Fruit fly (Drosophila melanogaster) whole organism, embryonic: ENCODE results near the gene MED14.

Experiments
- Bdp1 ChIP-seq: fragments of 200-800 bp; sonication (Bioruptor generic); optimal IDR thresholded peaks from 3 replicates; lab custom pipeline; 2016; ENCODE audit warnings: missing biosample characterization, missing genetic modification characterization
- CG11723 ChIP-seq: fragments of 200-800 bp; sonication (Bioruptor generic); optimal IDR thresholded peaks from 2 replicates; lab custom pipeline; 2017; ENCODE audit warnings: missing biosample characterization, mild to moderate bottlenecking, missing genetic modification characterization
- CG13287 ChIP-seq: fragments of 200-800 bp; sonication (Bioruptor generic); IDR thresholded peaks from 2 replicates; pipeline ENCODE4 v1.3.6; 2022; ENCODE audit warnings: missing biosample characterization, missing genetic modification characterization; ENCODE audit not compliant: partially characterized antibody
- CG14710 ChIP-seq: fragments of 200-800 bp; sonication (Bioruptor generic); optimal IDR thresholded peaks from 3 replicates; lab custom pipeline; 2019; ENCODE audit warnings: missing biosample characterization, mild to moderate bottlenecking, missing genetic modification characterization, moderate library complexity
- CG14965 ChIP-seq: fragments of 200-800 bp; sonication (Bioruptor generic); optimal IDR thresholded peaks from 2 replicates; lab custom pipeline; 2016; ENCODE audit warnings: missing biosample characterization, missing genetic modification characterization, borderline replicate concordance
- CG17186 ChIP-seq: fragments of 200-800 bp; sonication (Bioruptor generic); optimal IDR thresholded peaks from 3 replicates; lab custom pipeline; 2017; ENCODE audit warnings: missing biosample characterization, missing genetic modification reagents, missing genetic modification characterization
- CG31224 ChIP-seq: fragments of 200-800 bp; sonication (Bioruptor generic); IDR thresholded peaks from 2 replicates; pipeline ENCODE4 v1.3.6; 2022; ENCODE audit warnings: missing biosample characterization, missing genetic modification characterization
- CG42726 ChIP-seq: fragments of 200-800 bp; sonication (Bioruptor generic); IDR thresholded peaks from 2 replicates; pipeline ENCODE4 v1.3.6; 2022; ENCODE audit warnings: missing biosample characterization, missing genetic modification characterization; ENCODE audit not compliant: partially characterized antibody
- CG4282 ChIP-seq: fragments of 200-800 bp; sonication (Bioruptor generic); optimal IDR thresholded peaks from 2 replicates; lab custom pipeline; 2016; ENCODE audit warnings: missing biosample characterization, missing genetic modification characterization
- CG4617 ChIP-seq: fragments of 200-800 bp; sonication (Bioruptor generic); optimal IDR thresholded peaks from 3 replicates; lab custom pipeline; 2016; ENCODE audit warnings: missing biosample characterization, missing genetic modification characterization, borderline replicate concordance
- CG7786 ChIP-seq: fragments of 200-800 bp; sonication (Bioruptor generic); optimal IDR thresholded peaks from 2 replicates; lab custom pipeline; 2016; ENCODE audit warnings: missing biosample characterization, missing genetic modification characterization
- CG7839 ChIP-seq: fragments of 200-800 bp; sonication (Bioruptor generic); optimal IDR thresholded peaks from 3 replicates; lab custom pipeline; 2018; ENCODE audit warnings: missing biosample characterization, mild to moderate bottlenecking, missing genetic modification characterization, moderate library complexity
- CG7963 ChIP-seq: fragments of 200-800 bp; sonication (Bioruptor generic); IDR thresholded peaks from 3 replicates; pipeline ENCODE4 v1.3.6; 2022; ENCODE audit warnings: missing biosample characterization, missing genetic modification characterization; ENCODE audit not compliant: partially characterized antibody
- CG8388 ChIP-seq: fragments of 200-800 bp; sonication (Bioruptor generic); optimal IDR thresholded peaks from 2 replicates; lab custom pipeline; 2019; ENCODE audit warnings: missing biosample characterization, mild to moderate bottlenecking, missing genetic modification characterization, moderate library complexity
- CG9817 ChIP-seq: fragments of 200-800 bp; sonication (Bioruptor generic); optimal IDR thresholded peaks from 2 replicates; lab custom pipeline; 2018; ENCODE audit warnings: missing biosample characterization, mild to moderate bottlenecking, missing genetic modification characterization, moderate library complexity
- Dad ChIP-seq: fragments of 200-800 bp; sonication (Bioruptor generic); optimal IDR thresholded peaks from 3 replicates; lab custom pipeline; 2016; ENCODE audit warnings: missing biosample characterization, missing genetic modification characterization
- HLH3B ChIP-seq: fragments of 200-800 bp; sonication (Bioruptor generic); IDR thresholded peaks from 2 replicates; pipeline ENCODE4 v1.3.6; 2022; ENCODE audit warnings: missing biosample characterization, missing genetic modification characterization
- HmgZ ChIP-seq: fragments of 200-800 bp; sonication (Bioruptor generic); optimal IDR thresholded peaks from 2 replicates; lab custom pipeline; 2018; ENCODE audit warnings: missing biosample characterization, mild to moderate bottlenecking, missing genetic modification characterization
- MBD-R2 ChIP-seq: fragments of 200-800 bp; sonication (Bioruptor generic); IDR thresholded peaks from 2 replicates; pipeline ENCODE4 v1.3.6; 2022; ENCODE audit warnings: missing biosample characterization, missing genetic modification characterization
- MESR4 ChIP-seq: fragments of 200-800 bp; sonication (Bioruptor generic); optimal IDR thresholded peaks from 2 replicates; lab custom pipeline; 2018; ENCODE audit warnings: missing biosample characterization, mild to moderate bottlenecking, missing genetic modification characterization, moderate library complexity
- NfI ChIP-seq: fragments of 200-800 bp; sonication (Bioruptor generic); optimal IDR thresholded peaks from 3 replicates; lab custom pipeline; 2018; ENCODE audit warnings: missing biosample characterization, mild to moderate bottlenecking, missing genetic modification characterization, moderate library complexity
- Oli ChIP-seq: fragments of 200-800 bp; sonication (Bioruptor generic); optimal IDR thresholded peaks from 2 replicates; lab custom pipeline; 2018; ENCODE audit warnings: missing biosample characterization, mild to moderate bottlenecking, missing genetic modification characterization, moderate library complexity
- Scr ChIP-seq: fragments of 200-800 bp; sonication (Bioruptor generic); IDR thresholded peaks from 2 replicates; pipeline ENCODE4 v1.3.6; 2022; ENCODE audit warnings: missing biosample characterization, missing genetic modification characterization; ENCODE audit not compliant: partially characterized antibody
- Stat92E ChIP-seq, 3 experiments: fragments of >200 bp in 2 of 3; fragments of 200-800 bp in 1 of 3; sonication (Bioruptor generic) in 1 of 3; optimal IDR thresholded peaks; 2 replicates each; lab custom pipeline; 2017 to 2019; ENCODE audit warnings: missing biosample characterization in 3 of 3, missing genetic modification characterization in 3 of 3, mild to moderate bottlenecking in 1 of 3, moderate library complexity in 1 of 3
- TFAM ChIP-seq: fragments of 200-800 bp; sonication (Bioruptor generic); optimal IDR thresholded peaks from 2 replicates; lab custom pipeline; 2017; ENCODE audit warnings: missing biosample characterization, missing genetic modification characterization, inconsistent platforms
- Trl ChIP-seq, 3 experiments: fragments of >200 bp in 2 of 3; fragments of 200-800 bp in 1 of 3; sonication (Bioruptor generic) in 1 of 3; optimal IDR thresholded peaks; 2 replicates in 1 of 3; 3 replicates in 2 of 3; lab custom pipeline; 2016 to 2017; ENCODE audit warnings: missing biosample characterization in 1 of 3, missing genetic modification characterization in 1 of 3
- Vsx1 ChIP-seq: fragments of 200-800 bp; sonication (Bioruptor generic); optimal IDR thresholded peaks from 2 replicates; lab custom pipeline; 2017; ENCODE audit warnings: missing biosample characterization, mild to moderate bottlenecking, missing genetic modification characterization, missing genetic modification reagents
- amos ChIP-seq: fragments of 200-800 bp; sonication (Bioruptor generic); IDR thresholded peaks from 2 replicates; pipeline ENCODE4 v1.3.6; 2022; ENCODE audit warnings: missing biosample characterization, missing genetic modification characterization; ENCODE audit not compliant: partially characterized antibody
- bbx ChIP-seq: fragments of 200-800 bp; sonication (Bioruptor generic); IDR thresholded peaks from 2 replicates; pipeline ENCODE4 v1.3.6; 2022; ENCODE audit warnings: missing biosample characterization, missing genetic modification characterization; ENCODE audit not compliant: partially characterized antibody
- cwo ChIP-seq: fragments of 200-800 bp; sonication (Bioruptor generic); optimal IDR thresholded peaks from 3 replicates; lab custom pipeline; 2017; ENCODE audit warnings: missing biosample characterization, missing genetic modification characterization, mild to moderate bottlenecking, moderate library complexity, missing genetic modification reagents
- dan ChIP-seq: fragments of 200-800 bp; sonication (Bioruptor generic); IDR thresholded peaks from 2 replicates; pipeline ENCODE4 v1.3.6; 2022; ENCODE audit warnings: missing biosample characterization, missing genetic modification characterization
- emc ChIP-seq: fragments of 200-800 bp; sonication (Bioruptor generic); optimal IDR thresholded peaks from 2 replicates; lab custom pipeline; 2016; ENCODE audit warnings: missing biosample characterization, missing genetic modification characterization
- eyg ChIP-seq: fragments of 200-800 bp; sonication (Bioruptor generic); optimal IDR thresholded peaks from 3 replicates; lab custom pipeline; 2016; ENCODE audit warnings: missing biosample characterization, missing genetic modification characterization
- gcm ChIP-seq: fragments of 200-800 bp; sonication (Bioruptor generic); optimal IDR thresholded peaks from 2 replicates; lab custom pipeline; 2019; ENCODE audit warnings: missing biosample characterization, mild to moderate bottlenecking, missing genetic modification characterization, moderate library complexity
- h ChIP-seq: fragments of >200 bp; optimal IDR thresholded peaks from 2 replicates; lab custom pipeline; 2017
- jumu ChIP-seq: fragments of 200-800 bp; sonication (Bioruptor generic); optimal IDR thresholded peaks from 3 replicates; lab custom pipeline; 2016; ENCODE audit warnings: missing biosample characterization, missing genetic modification characterization
- kay ChIP-seq: fragments of 200-800 bp; sonication (Bioruptor generic); optimal IDR thresholded peaks from 2 replicates; lab custom pipeline; 2016; ENCODE audit warnings: missing biosample characterization, missing genetic modification characterization
- lab ChIP-seq: fragments of 200-800 bp; sonication (Bioruptor generic); optimal IDR thresholded peaks from 3 replicates; lab custom pipeline; 2017; ENCODE audit warnings: missing biosample characterization, missing genetic modification characterization, mild to moderate bottlenecking, moderate library complexity, missing genetic modification reagents
- p53 ChIP-seq: fragments of 200-800 bp; sonication (Bioruptor generic); optimal IDR thresholded peaks from 2 replicates; lab custom pipeline; 2016; ENCODE audit warnings: missing biosample characterization, missing genetic modification characterization
- pb ChIP-seq: fragments of 200-800 bp; sonication (Bioruptor generic); optimal IDR thresholded peaks from 3 replicates; lab custom pipeline; 2016; ENCODE audit warnings: missing biosample characterization, missing genetic modification characterization
- phol ChIP-seq: fragments of 200-800 bp; sonication (Bioruptor generic); optimal IDR thresholded peaks from 3 replicates; lab custom pipeline; 2018; ENCODE audit warnings: missing biosample characterization, mild to moderate bottlenecking, missing genetic modification characterization, moderate library complexity
- psq ChIP-seq: fragments of 200-800 bp; sonication (Bioruptor generic); optimal IDR thresholded peaks from 2 replicates; lab custom pipeline; 2017; ENCODE audit warnings: missing biosample characterization, missing genetic modification characterization
- slbo ChIP-seq: fragments of 200-800 bp; sonication (Bioruptor generic); IDR thresholded peaks from 2 replicates; pipeline ENCODE4 v1.3.6; 2022; ENCODE audit warnings: missing biosample characterization, missing genetic modification characterization
- sug ChIP-seq: fragments of 200-800 bp; optimal IDR thresholded peaks from 2 replicates; lab custom pipeline; 2019; ENCODE audit warnings: missing biosample characterization, mild to moderate bottlenecking, missing genetic modification characterization, moderate library complexity
- trem ChIP-seq: fragments of 200-800 bp; optimal IDR thresholded peaks from 3 replicates; lab custom pipeline; 2019; ENCODE audit warnings: missing biosample characterization, mild to moderate bottlenecking, missing genetic modification characterization, moderate library complexity
- ttk ChIP-seq: fragments of 200-800 bp; sonication (Bioruptor generic); IDR thresholded peaks from 2 replicates; pipeline ENCODE4 v2.1.2; 2022; ENCODE audit warnings: missing biosample characterization, missing genetic modification characterization
- vvl ChIP-seq: fragments of 200-800 bp; sonication (Bioruptor generic); IDR thresholded peaks from 2 replicates; pipeline ENCODE4 v1.3.6; 2022; ENCODE audit warnings: missing biosample characterization, missing genetic modification characterization

The MED14 gene

DNA sequence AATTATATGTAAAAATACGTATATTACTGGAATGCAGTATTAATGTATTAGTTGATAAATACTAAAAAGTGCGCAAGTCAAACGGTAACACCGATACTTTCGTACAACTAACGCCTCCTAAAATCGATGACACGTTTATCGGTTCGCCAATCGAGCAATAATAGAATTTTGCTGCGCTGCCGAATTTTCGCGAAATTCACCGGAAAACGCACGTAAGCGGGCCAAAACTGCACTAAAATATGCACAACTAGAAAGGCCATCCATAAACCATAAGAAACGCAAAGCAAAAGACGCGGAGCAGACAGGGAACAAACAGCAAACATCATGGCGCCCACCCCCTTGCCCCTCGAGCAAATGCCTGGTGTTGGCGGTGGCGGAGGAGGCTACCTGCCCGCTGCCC, at the start of gene MED14 (continued):
- TF ChIP-seq h (lab: Kevin White, UChicago) (no peak), gcm (GFP tag; lab: Kevin White, UChicago) (no peak), MESR4 (GFP tag; lab: Kevin White, UChicago) (peak; percentile 89), CG7839 (tag; lab: Kevin White, UChicago) (no peak), CG7786 (no peak), Bdp1 (GFP tag; lab: Kevin White, UChicago) (no peak), emc (GFP tag; lab: Kevin White, UChicago) (no peak), Vsx1 (GFP tag; lab: Kevin White, UChicago) (no peak), MBD-R2 (peak; percentile 83), bbx (peak; percentile 66), CG14965 (no peak), CG4617 (GFP tag; lab: Kevin White, UChicago) (peak; percentile 89), CG8388 (no peak), Oli (tag; lab: Kevin White, UChicago) (no peak), Scr (GFP tag; lab: Robert Waterston, UW) (peak; percentile 53; the same call in 1 of the 2 replicates), amos (GFP tag; lab: Robert Waterston, UW) (peak; percentile 61), sug (tag; lab: Kevin White, UChicago) (no peak), Trl (optimal IDR thresholded peaks at IDR 0.05; lab: Kevin White, UChicago) (no peak), Trl (GFP tag; optimal IDR thresholded peaks at IDR 0.05; lab: Kevin White, UChicago) (no peak), phol (tag; lab: Kevin White, UChicago) (peak; percentile 46), CG7963 (GFP tag; lab: Robert Waterston, UW) (peak; percentile 63; the same call in 1 of the 3 replicates), CG13287 (peak; percentile 76), CG11723 (no peak), TFAM (GFP tag; lab: Kevin White, UChicago) (no peak), NfI (GFP tag; lab: Kevin White, UChicago) (no peak), dan (no peak), psq (GFP tag; lab: Kevin White, UChicago) (no peak), cwo (GFP tag; lab: Kevin White, UChicago) (no peak), eyg (no peak), CG31224 (GFP tag; lab: Robert Waterston, UW) (no peak), Dad (GFP tag; lab: Kevin White, UChicago) (no peak), CG9817 (tag; lab: Kevin White, UChicago) (no peak), pb (GFP tag; lab: Kevin White, UChicago) (no peak), HLH3B (GFP tag; lab: Robert Waterston, UW) (no peak), CG14710 (peak; percentile 52), CG17186 (GFP tag; lab: Kevin White, UChicago) (peak; percentile 48), trem (tag; lab: Kevin White, UChicago) (peak; percentile 35), CG4282 (no peak), jumu (GFP tag; lab: Kevin White, UChicago) (no peak), p53 (GFP tag; lab: Kevin White, UChicago) (no peak), Stat92E (GFP tag; optimal IDR thresholded peaks at IDR 0.05; lab: Kevin White, UChicago) (peak in 1 of 3 experiments; percentile 7), slbo (no peak), HmgZ (tag; lab: Kevin White, UChicago) (peak; percentile 41), kay (GFP tag; lab: Kevin White, UChicago) (no peak), vvl (GFP tag; lab: Robert Waterston, UW) (no peak; the same call in 1 of the 2 replicates), ttk (GFP tag; lab: Robert Waterston, UW) (no peak), lab (GFP tag; lab: Kevin White, UChicago) (no peak), CG42726 (GFP tag; lab: Robert Waterston, UW) (peak; percentile 76)
- TF ChIP-seq, all 482 proteins: peak for 65
